Fruit fly (Drosophila melanogaster): Measurements from ENCODE around the gene CG11226.

CG11226 gene

DNA sequence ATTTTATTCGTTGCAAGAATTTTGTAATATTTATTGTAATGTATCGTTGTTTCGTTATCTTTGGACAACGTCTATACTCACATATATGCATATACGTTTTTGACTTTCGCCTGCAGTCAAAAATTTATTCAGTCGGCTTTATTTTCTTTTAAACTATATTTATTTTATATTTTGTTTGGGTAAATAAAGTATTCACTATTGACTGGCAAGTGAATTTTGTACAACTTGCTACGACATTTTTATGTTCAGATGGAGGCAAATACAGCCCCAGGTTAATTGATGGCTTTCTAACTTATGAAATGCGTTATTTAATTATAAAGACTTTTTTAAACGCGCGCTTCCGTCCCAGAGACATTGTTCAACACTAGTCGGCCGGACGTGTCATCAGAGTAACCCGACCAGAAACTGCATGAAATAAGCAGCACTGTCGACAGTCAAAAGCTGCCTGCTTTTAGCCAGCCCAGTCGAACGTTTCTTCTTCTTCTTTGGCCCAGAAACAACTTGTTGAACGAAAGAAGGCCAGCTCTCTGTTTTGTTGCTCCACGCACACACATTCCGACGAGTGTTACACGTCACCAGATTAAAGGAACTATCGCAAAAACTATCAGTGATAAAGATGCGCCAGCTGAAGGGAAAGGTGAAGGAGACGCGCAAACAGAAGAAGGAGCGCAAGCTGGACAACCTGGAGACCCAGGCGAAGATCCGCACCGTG, 26.7 kb downstream of the CG11226 start, which contains the start of gene CG33169 (continued):
- TF ChIP-seq CG10431 (GFP tag; optimal IDR thresholded peaks at IDR 0.05) (peak; percentile 73), HLHmδ (GFP tag; optimal IDR thresholded peaks at IDR 0.05) (peak; percentile 59), CG30020 (tag; optimal IDR thresholded peaks at IDR 0.05) (peak; percentile 56), CG12391 (tag; optimal IDR thresholded peaks at IDR 0.05) (peak; percentile 72), shn (GFP tag; optimal IDR thresholded peaks at IDR 0.05) (peak; percentile 90), NC2α (GFP tag; optimal IDR thresholded peaks at IDR 0.05) (peak; percentile 76), al (GFP tag; IDR thresholded peaks at IDR 0.05) (peak; percentile 90), CG17568 (GFP tag; optimal IDR thresholded peaks at IDR 0.05) (no peak), CG7786 (GFP tag; optimal IDR thresholded peaks at IDR 0.05) (peak; percentile 90), CG30403 (GFP tag; optimal IDR thresholded peaks at IDR 0.05) (peak; percentile 78), Ravus (GFP tag; IDR thresholded peaks at IDR 0.05) (no peak), pita (GFP tag; optimal IDR thresholded peaks at IDR 0.05) (no peak), aop (GFP tag; IDR thresholded peaks at IDR 0.05) (peak; percentile 35; the same call in 1 of the 2 replicates), chif (GFP tag; optimal IDR thresholded peaks at IDR 0.05) (peak; percentile 75 to 77), Fer3 (tag; optimal IDR thresholded peaks at IDR 0.05) (peak; percentile 79), CG12155 (GFP tag; optimal IDR thresholded peaks at IDR 0.05) (peak; percentile 98), CG31365 (tag; optimal IDR thresholded peaks at IDR 0.05) (peak; percentile 40), Max (GFP tag; optimal IDR thresholded peaks at IDR 0.05) (peak; percentile 84), Gug (GFP tag; IDR thresholded peaks at IDR 0.05) (peak; percentile 86), D19A (tag; optimal IDR thresholded peaks at IDR 0.05) (peak; percentile 33), nau (GFP tag; optimal IDR thresholded peaks at IDR 0.05) (no peak), ftz-f1 (GFP tag; optimal IDR thresholded peaks at IDR 0.05) (peak; percentile 97), CG13424 (tag; optimal IDR thresholded peaks at IDR 0.05) (peak; percentile 66), CG2199 (GFP tag; IDR thresholded peaks at IDR 0.05) (peak; percentile 98), CG15479 (GFP tag; optimal IDR thresholded peaks at IDR 0.05) (no peak), Sox100B (GFP tag; optimal IDR thresholded peaks at IDR 0.05) (peak; percentile 41), ato (GFP tag; IDR thresholded peaks at IDR 0.05; ENCODE audit: partially characterized antibody) (peak; percentile 70), lilli (GFP tag; optimal IDR thresholded peaks at IDR 0.05) (peak; percentile 87), Oli (tag; optimal IDR thresholded peaks at IDR 0.05) (peak; percentile 47), CG18262 (tag; optimal IDR thresholded peaks at IDR 0.05) (no peak), CG7963 (GFP tag; IDR thresholded peaks at IDR 0.05; ENCODE audit: partially characterized antibody) (0 out of 3 replicates have a peak, but pooled peaks have one; percentile 24), Chrac-16 (GFP tag; optimal IDR thresholded peaks at IDR 0.05) (peak; percentile 71), Xbp1 (GFP tag; optimal IDR thresholded peaks at IDR 0.05) (peak; percentile 94), CG43689 (GFP tag; IDR thresholded peaks at IDR 0.05) (peak; percentile 34; the same call in 1 of the 2 replicates), amos (GFP tag; IDR thresholded peaks at IDR 0.05; ENCODE audit: partially characterized antibody) (peak; percentile 76), Tbp (GFP tag; optimal IDR thresholded peaks at IDR 0.05) (no peak), sd (tag; optimal IDR thresholded peaks at IDR 0.05) (peak; percentile 95), tin (GFP tag; optimal IDR thresholded peaks at IDR 0.05) (peak; percentile 79), insv (GFP tag; optimal IDR thresholded peaks at IDR 0.05) (peak in 1 of 2 experiments; percentile 69), Hr39 (optimal IDR thresholded peaks at IDR 0.05) (no peak), MESR4 (GFP tag; optimal IDR thresholded peaks at IDR 0.05) (peak; percentile 90), H15 (GFP tag; IDR thresholded peaks at IDR 0.05) (peak; percentile 88), Awh (GFP tag; IDR thresholded peaks at IDR 0.05) (0 out of 2 replicates have a peak, but pooled peaks have one; percentile 27), CG14014 (GFP tag; IDR thresholded peaks at IDR 0.05) (peak; percentile 86), CG12659 (GFP tag; optimal IDR thresholded peaks at IDR 0.05) (peak; percentile 93), peb (GFP tag; IDR thresholded peaks at IDR 0.05) (peak; percentile 67), ash1 (GFP tag; optimal IDR thresholded peaks at IDR 0.05) (peak; percentile 91), fru (optimal IDR thresholded peaks at IDR 0.05) (no peak), CG5953 (GFP tag; IDR thresholded peaks at IDR 0.05) (peak; percentile 54; the same call in 1 of the 2 replicates), tx (GFP tag; optimal IDR thresholded peaks at IDR 0.05) (peak; percentile 87)

Data from whole organism, embryonic.